Fruit fly (Drosophila melanogaster) whole organism, adult: ENCODE measurements around the gene RasGAP1.

ENCODE experiments used
- CG11617 ChIP-seq: fragments of 200-800 bp; sonication (Bioruptor generic); optimal IDR thresholded peaks from 2 replicates; lab custom pipeline; 2017; ENCODE audit warnings: mild to moderate bottlenecking, missing biosample characterization, missing genetic modification reagents, missing genetic modification characterization
- CG12768 ChIP-seq: fragments of 200-800 bp; sonication (Bioruptor generic); optimal IDR thresholded peaks from 2 replicates; lab custom pipeline; 2017; ENCODE audit warnings: missing biosample characterization, missing genetic modification characterization, mild to moderate bottlenecking, moderate library complexity, missing genetic modification reagents
- CG14711 ChIP-seq: fragments of 200-800 bp; sonication (Bioruptor generic); optimal IDR thresholded peaks from 2 replicates; lab custom pipeline; 2018; ENCODE audit warnings: missing biosample characterization, mild to moderate bottlenecking, missing genetic modification characterization, moderate library complexity
- CG1620 ChIP-seq: fragments of 200-800 bp; sonication (Bioruptor generic); optimal IDR thresholded peaks from 2 replicates; lab custom pipeline; 2016; ENCODE audit warnings: missing biosample characterization, missing genetic modification characterization
- CG33017 ChIP-seq: fragments of 200-800 bp; sonication (Bioruptor generic); optimal IDR thresholded peaks from 2 replicates; lab custom pipeline; 2018; ENCODE audit warnings: missing biosample characterization, mild to moderate bottlenecking, missing genetic modification characterization, moderate library complexity
- CG5204 ChIP-seq: fragments of 200-800 bp; sonication (Bioruptor generic); optimal IDR thresholded peaks from 2 replicates; lab custom pipeline; 2016; ENCODE audit warnings: missing biosample characterization, missing genetic modification characterization
- CG7045 ChIP-seq: fragments of 200-800 bp; sonication (Bioruptor generic); optimal IDR thresholded peaks from 2 replicates; lab custom pipeline; 2017; ENCODE audit warnings: missing biosample characterization, mild to moderate bottlenecking, missing genetic modification characterization
- CG7101 ChIP-seq: fragments of 200-800 bp; sonication (Bioruptor generic); optimal IDR thresholded peaks from 2 replicates; lab custom pipeline; 2018; ENCODE audit warnings: missing biosample characterization, mild to moderate bottlenecking, missing genetic modification characterization, moderate library complexity
- Clk ChIP-seq: fragments of 200-800 bp; sonication (Bioruptor generic); optimal IDR thresholded peaks from 2 replicates; lab custom pipeline; 2017; ENCODE audit warnings: missing biosample characterization, missing genetic modification characterization
- Crg-1 ChIP-seq: fragments of 200-800 bp; sonication (Bioruptor generic); optimal IDR thresholded peaks from 2 replicates; lab custom pipeline; 2016; ENCODE audit warnings: missing biosample characterization, missing genetic modification characterization
- Hr96 ChIP-seq: fragments of 200-800 bp; sonication (Bioruptor generic); optimal IDR thresholded peaks from 2 replicates; lab custom pipeline; 2016; ENCODE audit warnings: missing biosample characterization, missing genetic modification characterization
- Mnt ChIP-seq: fragments of 200-800 bp; sonication (Bioruptor generic); optimal IDR thresholded peaks from 2 replicates; lab custom pipeline; 2016; ENCODE audit warnings: missing biosample characterization, mild to moderate bottlenecking, missing genetic modification characterization
- bab1 ChIP-seq: fragments of 200-800 bp; sonication (Bioruptor generic); optimal IDR thresholded peaks from 3 replicates; lab custom pipeline; 2019; ENCODE audit warnings: missing biosample characterization, mild to moderate bottlenecking, missing genetic modification characterization, moderate library complexity
- cic ChIP-seq: fragments of 200-800 bp; sonication (Bioruptor generic); optimal IDR thresholded peaks from 2 replicates; lab custom pipeline; 2017; ENCODE audit warnings: missing biosample characterization, mild to moderate bottlenecking, missing genetic modification characterization, moderate library complexity
- cnc ChIP-seq, 2 experiments: fragments of >200 bp; optimal IDR thresholded peaks; 2 replicates each; lab custom pipeline; 2017
- kay ChIP-seq: fragments of 200-800 bp; sonication (Bioruptor generic); peaks from one replicate; lab custom pipeline; 2016; ENCODE audit warnings: missing biosample characterization, missing genetic modification characterization, borderline replicate concordance
- ovo ChIP-seq: fragments of 200-800 bp; sonication (Bioruptor generic); optimal IDR thresholded peaks from 2 replicates; lab custom pipeline; 2016; ENCODE audit warnings: missing biosample characterization, missing genetic modification characterization
- pad ChIP-seq: fragments of 200-800 bp; sonication (Bioruptor generic); optimal IDR thresholded peaks from 3 replicates; lab custom pipeline; 2017; ENCODE audit warnings: missing biosample characterization, missing genetic modification characterization, mild to moderate bottlenecking, moderate library complexity, missing genetic modification reagents
- tj ChIP-seq: fragments of 200-800 bp; sonication (Bioruptor generic); optimal IDR thresholded peaks from 3 replicates; lab custom pipeline; 2017; ENCODE audit warnings: missing biosample characterization, mild to moderate bottlenecking, missing genetic modification characterization, moderate library complexity
- toe ChIP-seq: fragments of 200-800 bp; sonication (Bioruptor generic); optimal IDR thresholded peaks from 2 replicates; lab custom pipeline; 2016; ENCODE audit warnings: missing biosample characterization, missing genetic modification characterization

The RasGAP1 gene

DNA sequence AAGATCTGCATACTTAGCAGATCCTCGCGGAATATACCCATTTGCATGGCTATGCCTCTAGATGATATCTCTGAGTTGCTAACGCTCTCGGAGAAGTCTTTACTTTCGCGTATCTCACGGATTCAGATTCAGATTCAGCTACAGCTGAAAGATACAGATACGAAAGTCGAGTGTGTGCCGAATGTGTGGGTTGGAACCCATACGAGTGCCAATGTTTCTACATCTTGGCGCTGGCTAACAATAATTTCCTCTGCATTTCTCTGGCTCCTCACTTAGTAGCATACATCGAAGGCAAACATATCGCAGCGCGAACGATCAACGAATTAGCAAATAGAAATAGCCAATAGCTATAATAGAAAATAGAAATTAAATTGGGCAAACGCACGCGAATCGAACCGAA lies 25.9 kb downstream of the RasGAP1 start:
- peak; percentile 78 for TF ChIP-seq kay (GFP tag; lab: Kevin White, UChicago)
- no peak for TF ChIP-seq CG7045 (GFP tag; lab: Kevin White, UChicago)
- no peak for TF ChIP-seq Clk (GFP tag; lab: Kevin White, UChicago)

DNA sequence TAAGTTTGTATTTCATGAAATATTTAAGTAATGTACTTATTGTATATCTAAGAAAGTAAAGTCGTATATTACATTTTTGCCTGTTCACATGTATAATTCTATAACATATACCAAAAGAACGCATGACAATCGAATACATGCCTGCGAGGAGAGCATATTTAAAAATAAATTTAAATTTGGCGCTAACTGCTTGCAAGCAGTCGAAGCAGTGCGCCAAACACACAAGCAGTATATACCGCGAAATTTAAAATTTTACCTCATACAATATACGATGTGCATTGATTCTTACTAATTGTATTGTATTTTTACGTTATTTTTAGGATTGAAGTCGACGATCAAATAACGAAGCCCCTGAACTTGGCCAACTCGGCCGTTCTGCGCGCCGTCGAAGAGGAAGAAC lies 30.9 kb downstream of the RasGAP1 start:
- TF ChIP-seq CG11617 (GFP tag; lab: Kevin White, UChicago) = no peak

DNA sequence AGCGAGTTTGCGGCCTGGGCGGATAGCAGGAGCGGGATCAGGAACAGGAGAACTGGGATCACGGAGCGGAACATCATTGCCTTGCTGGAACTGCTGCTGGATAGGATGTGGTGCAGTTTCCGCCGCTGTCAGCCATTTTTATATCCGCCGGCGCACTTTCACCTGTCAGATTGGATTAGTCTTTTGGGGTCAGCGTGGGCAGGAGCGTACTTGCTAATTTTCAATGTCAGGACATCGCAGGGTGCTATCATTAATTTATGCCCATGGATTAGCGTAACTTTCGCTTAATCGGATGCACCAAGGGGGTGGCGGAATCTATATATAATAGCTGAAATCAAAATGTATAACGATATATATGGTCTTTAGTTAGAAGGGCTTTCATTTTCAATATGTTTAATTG lies 31.3 kb downstream of the RasGAP1 start, which contains the start of gene Ilp5:
Ilp5 (minus strand) TSS at position 101 of the 400 bp plus-strand sequence.
- TF ChIP-seq cnc (optimal IDR thresholded peaks at IDR 0.05; lab: Kevin White, UChicago) (no peak), CG7101 (tag; lab: Kevin White, UChicago) (no peak), cic (GFP tag; lab: Kevin White, UChicago) (no peak)

DNA sequence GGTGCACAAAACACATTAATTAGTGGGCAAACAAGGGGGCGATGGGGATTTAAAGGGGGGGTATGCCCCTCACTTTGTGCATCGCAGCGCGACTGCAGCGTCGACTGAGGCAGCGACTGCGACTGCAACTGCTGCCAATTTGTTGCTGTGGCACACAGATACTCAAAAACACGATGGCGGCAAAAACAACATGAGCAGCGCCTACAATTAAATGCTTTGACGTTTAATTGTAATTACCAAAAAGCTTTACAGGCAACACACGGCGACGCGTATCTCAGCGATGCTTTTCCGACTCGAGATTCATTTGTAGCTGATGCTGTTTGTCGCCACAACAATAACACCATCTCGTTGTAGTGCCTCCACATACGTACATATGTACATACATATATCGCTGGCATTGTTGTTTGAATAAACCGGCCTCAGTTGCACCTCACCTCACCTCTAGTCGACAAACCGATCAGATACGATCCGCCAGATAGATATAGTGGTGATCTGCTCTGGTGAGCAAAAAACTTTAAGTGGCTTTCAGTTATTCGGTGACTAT lies 33.9 kb downstream of the RasGAP1 start:
- TF ChIP-seq CG5204 (GFP tag; lab: Kevin White, UChicago) = no peak
- no peak for TF ChIP-seq bab1
- TF ChIP-seq CG11617 (GFP tag; lab: Kevin White, UChicago) = no peak
- TF ChIP-seq CG12768 (GFP tag; lab: Kevin White, UChicago) = no peak
- TF ChIP-seq Mnt = peak; percentile 1
- TF ChIP-seq CG14711 (tag; lab: Kevin White, UChicago) = no peak
- no peak for TF ChIP-seq cic (GFP tag; lab: Kevin White, UChicago)
- TF ChIP-seq ovo (GFP tag; lab: Kevin White, UChicago) = no peak
- no peak for TF ChIP-seq CG7101 (tag; lab: Kevin White, UChicago)
- no peak for TF ChIP-seq tj (GFP tag; lab: Kevin White, UChicago)
- TF ChIP-seq pad (GFP tag; lab: Kevin White, UChicago) = no peak
- no peak for TF ChIP-seq Crg-1 (GFP tag; lab: Kevin White, UChicago)
- no peak for TF ChIP-seq Clk (GFP tag; lab: Kevin White, UChicago)
- TF ChIP-seq kay (GFP tag; lab: Kevin White, UChicago) = peak; percentile 61
- TF ChIP-seq Hr96 (GFP tag; lab: Kevin White, UChicago) = peak; percentile 25
- TF ChIP-seq toe = no peak
- TF ChIP-seq CG1620 (GFP tag; lab: Kevin White, UChicago) = no peak
- no peak for TF ChIP-seq cnc (optimal IDR thresholded peaks at IDR 0.05; lab: Kevin White, UChicago)

DNA sequence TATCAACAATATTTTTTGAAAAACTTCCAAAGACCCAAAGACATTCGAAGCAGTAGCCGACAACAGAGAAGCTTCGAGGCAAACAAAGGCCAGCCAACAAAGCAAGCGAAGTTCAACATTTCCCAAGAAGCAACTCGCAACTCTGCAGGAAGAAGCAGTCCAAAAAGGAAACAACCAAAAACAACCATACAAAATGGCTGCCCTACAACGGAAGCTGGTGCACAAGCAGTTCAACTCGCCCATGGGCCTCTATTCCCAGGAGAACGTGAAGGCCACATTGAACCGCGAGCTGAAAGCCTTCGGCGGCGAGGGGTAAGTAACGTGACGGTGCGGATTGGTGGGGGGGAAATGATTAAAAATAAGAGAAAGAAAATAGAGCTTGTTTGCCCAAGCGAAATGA lies 34.8 kb downstream of the RasGAP1 start:
- TF ChIP-seq toe (no peak), Crg-1 (GFP tag; lab: Kevin White, UChicago) (no peak), CG5204 (GFP tag; lab: Kevin White, UChicago) (no peak), pad (GFP tag; lab: Kevin White, UChicago) (no peak), CG33017 (tag; lab: Kevin White, UChicago) (no peak), CG7101 (tag; lab: Kevin White, UChicago) (no peak), cnc (optimal IDR thresholded peaks at IDR 0.05; lab: Kevin White, UChicago) (no peak), CG11617 (GFP tag; lab: Kevin White, UChicago) (no peak), Mnt (no peak), CG7045 (GFP tag; lab: Kevin White, UChicago) (no peak), cic (GFP tag; lab: Kevin White, UChicago) (no peak), tj (GFP tag; lab: Kevin White, UChicago) (no peak), Clk (GFP tag; lab: Kevin White, UChicago) (no peak), ovo (GFP tag; lab: Kevin White, UChicago) (no peak), CG14711 (tag; lab: Kevin White, UChicago) (no peak), CG1620 (GFP tag; lab: Kevin White, UChicago) (no peak), bab1 (no peak), kay (GFP tag; lab: Kevin White, UChicago) (no peak), Hr96 (GFP tag; lab: Kevin White, UChicago) (no peak)

DNA sequence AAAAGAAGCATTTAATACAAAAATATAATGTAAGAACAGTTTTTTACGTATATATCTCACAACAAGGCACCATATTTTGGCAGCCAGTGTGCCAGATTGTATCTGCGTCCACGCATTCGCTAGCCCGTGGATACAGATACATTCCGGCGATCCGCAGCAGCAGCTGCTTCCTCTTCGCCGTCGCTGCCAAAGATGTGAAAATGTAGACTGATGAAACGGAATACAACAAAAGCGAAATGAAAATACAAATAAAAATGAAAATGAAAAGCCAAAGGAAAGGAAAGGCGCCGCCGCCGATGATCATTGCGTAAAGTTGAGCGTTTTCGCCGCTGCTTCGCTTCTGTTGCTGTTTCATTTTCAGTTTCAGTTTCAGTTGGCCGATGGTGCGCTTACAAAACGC lies 39.4 kb downstream of the RasGAP1 start:
- TF ChIP-seq kay (GFP tag; lab: Kevin White, UChicago) (no peak), Hr96 (GFP tag; lab: Kevin White, UChicago) (no peak), CG12768 (GFP tag; lab: Kevin White, UChicago) (no peak), CG33017 (tag; lab: Kevin White, UChicago) (no peak), cnc (optimal IDR thresholded peaks at IDR 0.05; lab: Kevin White, UChicago) (no peak), CG7045 (GFP tag; lab: Kevin White, UChicago) (no peak)

DNA sequence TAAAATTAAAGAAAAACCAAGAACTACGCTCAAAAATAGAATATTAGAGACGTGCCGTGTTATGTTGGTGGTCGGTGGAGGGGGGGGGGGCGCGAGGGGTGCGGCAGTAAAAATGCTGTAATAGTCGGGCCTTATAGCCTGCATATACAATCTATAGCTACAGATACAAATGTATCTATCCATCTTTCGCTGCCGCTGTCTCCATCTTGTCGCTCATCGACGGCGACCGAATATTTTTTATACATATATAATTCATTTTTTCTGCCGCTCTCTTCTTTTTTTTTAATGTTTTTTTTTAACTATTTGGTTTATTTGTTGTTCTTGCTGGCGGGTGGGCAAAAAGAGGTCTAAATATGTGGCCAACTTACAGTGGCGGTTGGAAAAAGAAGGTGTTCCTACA lies 40.5 kb downstream of the RasGAP1 start:
- TF ChIP-seq cic (GFP tag; lab: Kevin White, UChicago) (no peak), Clk (GFP tag; lab: Kevin White, UChicago) (no peak), Mnt (no peak), bab1 (no peak)
